Fruit fly (Drosophila melanogaster) S2 (cell line): ENCODE data around the gene Mabi.

ENCODE experiments used
- CG8478 ChIP-seq: fragments of >200 bp; optimal IDR thresholded peaks from 2 replicates; lab custom pipeline; 2018
- CTCF ChIP-seq, 2 experiments: fragments of >200 bp; optimal IDR thresholded peaks; 2 replicates each; lab custom pipeline; 2018

DNA sequence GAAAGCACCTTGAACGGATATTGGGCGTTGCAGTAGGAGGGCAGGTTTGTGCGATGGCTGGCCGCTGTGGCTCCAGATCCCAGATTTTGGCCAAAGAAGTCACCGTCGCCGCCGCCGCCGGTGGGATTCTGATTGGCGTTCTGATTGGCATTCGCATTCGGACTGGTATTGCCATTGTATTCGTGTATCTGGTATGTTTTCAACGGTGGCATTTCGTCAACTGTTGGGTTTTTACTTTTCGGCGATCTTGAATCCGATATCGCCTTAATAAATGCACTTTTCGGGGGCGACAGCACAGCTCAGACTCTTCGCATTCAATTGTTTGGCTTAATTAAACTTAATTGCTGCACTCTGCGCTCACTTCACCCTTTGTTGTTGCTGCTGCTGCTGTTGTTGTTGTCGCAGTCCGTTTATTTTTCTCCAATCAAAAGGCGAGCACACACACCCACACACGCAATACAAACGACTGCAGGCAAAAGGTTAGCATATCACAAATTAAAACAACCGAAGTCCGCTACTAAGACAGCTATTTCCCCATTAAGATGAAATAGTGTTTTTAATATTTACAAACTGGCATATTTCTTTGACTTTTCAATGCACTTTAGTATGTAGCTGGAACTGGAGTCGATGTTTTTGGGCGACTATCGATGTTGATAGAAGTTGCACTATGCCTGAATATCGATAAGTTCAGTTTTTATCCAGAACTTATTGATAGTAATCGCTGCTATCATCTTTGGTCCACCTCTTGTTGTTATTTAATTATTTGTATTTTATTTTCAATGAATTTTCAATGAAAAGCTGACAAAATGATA, 15.0 kb downstream of the Mabi start, which contains the start of the genes CG9426 and mRF1:
- no peak for TF ChIP-seq CG8478 (lab: Kevin White, UChicago)
- no peak for TF ChIP-seq CTCF (optimal IDR thresholded peaks at IDR 0.05; lab: Kevin White, UChicago)
